Fruit fly (Drosophila melanogaster) whole organism, embryonic: ENCODE measurements around the gene CG15414.

Experiments
- Atf3 ChIP-seq: fragments of 200-800 bp; sonication (Bioruptor generic); optimal IDR thresholded peaks from 3 replicates; lab custom pipeline; 2016; ENCODE audit warnings: missing biosample characterization, missing genetic modification characterization
- CG10321 ChIP-seq: fragments of 200-800 bp; sonication (Bioruptor generic); IDR thresholded peaks from 2 replicates; pipeline ENCODE4 v1.3.6; 2022; ENCODE audit warnings: missing biosample characterization, missing genetic modification characterization
- CG10654 ChIP-seq: fragments of 200-800 bp; sonication (Bioruptor generic); optimal IDR thresholded peaks from 2 replicates; lab custom pipeline; 2016; ENCODE audit warnings: missing biosample characterization, missing genetic modification characterization
- CG10959 ChIP-seq: fragments of 200-800 bp; sonication (Bioruptor generic); IDR thresholded peaks from 2 replicates; pipeline ENCODE4 v1.3.6; 2022; ENCODE audit warnings: missing biosample characterization, missing genetic modification characterization
- CG11085 ChIP-seq: fragments of 200-800 bp; sonication (Bioruptor generic); IDR thresholded peaks from 2 replicates; pipeline ENCODE4 v1.3.6; 2022; ENCODE audit warnings: missing biosample characterization, missing genetic modification characterization
- CG11247 ChIP-seq: fragments of 200-800 bp; sonication (Bioruptor generic); IDR thresholded peaks from 2 replicates; pipeline ENCODE4 v1.3.6; 2022; ENCODE audit warnings: missing biosample characterization, missing genetic modification characterization
- CG11456 ChIP-seq: fragments of 200-800 bp; sonication (Bioruptor generic); IDR thresholded peaks from 3 replicates; pipeline ENCODE4 v1.3.6; 2022; ENCODE audit warnings: missing biosample characterization, missing genetic modification characterization
- CG13287 ChIP-seq: fragments of 200-800 bp; sonication (Bioruptor generic); IDR thresholded peaks from 2 replicates; pipeline ENCODE4 v1.3.6; 2022; ENCODE audit warnings: missing biosample characterization, missing genetic modification characterization; ENCODE audit not compliant: partially characterized antibody
- CG13624 ChIP-seq: fragments of 200-800 bp; sonication (Bioruptor generic); optimal IDR thresholded peaks from 2 replicates; lab custom pipeline; 2016; ENCODE audit warnings: missing biosample characterization, missing genetic modification characterization
- CG1647 ChIP-seq: fragments of 200-800 bp; sonication (Bioruptor generic); optimal IDR thresholded peaks from 3 replicates; lab custom pipeline; 2016; ENCODE audit warnings: missing biosample characterization, missing genetic modification characterization
- CG18599 ChIP-seq: fragments of 200-800 bp; sonication (Bioruptor generic); optimal IDR thresholded peaks from 3 replicates; lab custom pipeline; 2017; ENCODE audit warnings: missing biosample characterization, missing genetic modification characterization, mild to moderate bottlenecking, moderate library complexity, missing genetic modification reagents
- CG2120 ChIP-seq: fragments of 200-800 bp; sonication (Bioruptor generic); optimal IDR thresholded peaks from 3 replicates; lab custom pipeline; 2016; ENCODE audit warnings: missing biosample characterization, missing genetic modification characterization
- CG3407 ChIP-seq: fragments of 200-800 bp; sonication (Bioruptor generic); optimal IDR thresholded peaks from 2 replicates; lab custom pipeline; 2018; ENCODE audit warnings: missing biosample characterization, mild to moderate bottlenecking, missing genetic modification characterization
- CG34224 ChIP-seq: fragments of 200-800 bp; sonication (Bioruptor generic); IDR thresholded peaks from 3 replicates; pipeline ENCODE4 v1.3.6; 2022; ENCODE audit warnings: missing biosample characterization, missing genetic modification characterization; ENCODE audit not compliant: partially characterized antibody
- CG34376 ChIP-seq: fragments of 200-800 bp; sonication (Bioruptor generic); optimal IDR thresholded peaks from 2 replicates; lab custom pipeline; 2018; ENCODE audit warnings: missing biosample characterization, mild to moderate bottlenecking, missing genetic modification characterization
- CG43689 ChIP-seq: fragments of 200-800 bp; sonication (Bioruptor generic); IDR thresholded peaks from 2 replicates; pipeline ENCODE4 v1.3.6; 2022; ENCODE audit warnings: missing biosample characterization, missing genetic modification characterization
- CG5180 ChIP-seq: fragments of 200-800 bp; sonication (Bioruptor generic); optimal IDR thresholded peaks from 3 replicates; lab custom pipeline; 2017; ENCODE audit warnings: missing biosample characterization, missing genetic modification characterization, mild to moderate bottlenecking, moderate library complexity, missing genetic modification reagents
- CG6689 ChIP-seq: fragments of 200-800 bp; sonication (Bioruptor generic); IDR thresholded peaks from 2 replicates; pipeline ENCODE4 v1.3.6; 2022; ENCODE audit warnings: missing biosample characterization, missing genetic modification characterization
- CG6765 ChIP-seq: fragments of 200-800 bp; sonication (Bioruptor generic); optimal IDR thresholded peaks from 3 replicates; lab custom pipeline; 2017; ENCODE audit warnings: missing biosample characterization, mild to moderate bottlenecking, missing genetic modification characterization
- CG7745 ChIP-seq: fragments of 200-800 bp; sonication (Bioruptor generic); optimal IDR thresholded peaks from 2 replicates; lab custom pipeline; 2018; ENCODE audit warnings: missing biosample characterization, mild to moderate bottlenecking, missing genetic modification characterization, moderate library complexity
- CG8290 ChIP-seq, 3 experiments: fragments of 200-800 bp; sonication (Bioruptor generic); optimal IDR thresholded peaks; 2 replicates each; lab custom pipeline; 2016 to 2019; ENCODE audit warnings: missing biosample characterization in 3 of 3, missing genetic modification characterization in 3 of 3, mild to moderate bottlenecking in 2 of 3, moderate library complexity in 1 of 3
- CTCF ChIP-seq: fragments of 200-800 bp; sonication (Bioruptor generic); optimal IDR thresholded peaks from 2 replicates; lab custom pipeline; 2017; ENCODE audit warnings: missing biosample characterization, mild to moderate bottlenecking, missing genetic modification characterization, moderate library complexity
- CkIIα-i1 ChIP-seq: fragments of 200-800 bp; sonication (Bioruptor generic); IDR thresholded peaks from 2 replicates; pipeline ENCODE4 v1.3.6; 2022; ENCODE audit warnings: missing biosample characterization, missing genetic modification characterization
- CoRest ChIP-seq: fragments of 200-800 bp; sonication (Bioruptor generic); optimal IDR thresholded peaks from 3 replicates; lab custom pipeline; 2018; ENCODE audit warnings: missing biosample characterization, mild to moderate bottlenecking, missing genetic modification characterization, moderate library complexity
- HLH54F ChIP-seq: fragments of 200-800 bp; sonication (Bioruptor generic); optimal IDR thresholded peaks from 3 replicates; lab custom pipeline; 2016; ENCODE audit warnings: missing biosample characterization, missing genetic modification characterization
- Hand ChIP-seq: fragments of 200-800 bp; sonication (Bioruptor generic); optimal IDR thresholded peaks from 2 replicates; lab custom pipeline; 2017; ENCODE audit warnings: mild to moderate bottlenecking, missing biosample characterization, missing genetic modification reagents, missing genetic modification characterization
- Hr3 ChIP-seq: fragments of 200-800 bp; sonication (Bioruptor generic); optimal IDR thresholded peaks from 3 replicates; lab custom pipeline; 2016; ENCODE audit warnings: missing biosample characterization, missing genetic modification characterization
- Max ChIP-seq: fragments of 200-800 bp; sonication (Bioruptor generic); optimal IDR thresholded peaks from 2 replicates; lab custom pipeline; 2016; ENCODE audit warnings: missing biosample characterization, mild to moderate bottlenecking, missing genetic modification characterization
- Nf-YB ChIP-seq: fragments of 200-800 bp; sonication (Bioruptor generic); optimal IDR thresholded peaks from 3 replicates; lab custom pipeline; 2019; ENCODE audit warnings: missing biosample characterization, mild to moderate bottlenecking, missing genetic modification characterization, moderate library complexity
- Oli ChIP-seq: fragments of 200-800 bp; sonication (Bioruptor generic); optimal IDR thresholded peaks from 2 replicates; lab custom pipeline; 2018; ENCODE audit warnings: missing biosample characterization, mild to moderate bottlenecking, missing genetic modification characterization, moderate library complexity
- Six4 ChIP-seq: fragments of 200-800 bp; sonication (Bioruptor generic); optimal IDR thresholded peaks from 2 replicates; lab custom pipeline; 2016; ENCODE audit warnings: missing biosample characterization, missing genetic modification characterization
- Sry-β ChIP-seq: fragments of 200-800 bp; sonication (Bioruptor generic); optimal IDR thresholded peaks from 2 replicates; lab custom pipeline; 2018; ENCODE audit warnings: missing biosample characterization, mild to moderate bottlenecking, missing genetic modification characterization, moderate library complexity
- TFAM ChIP-seq: fragments of 200-800 bp; sonication (Bioruptor generic); optimal IDR thresholded peaks from 2 replicates; lab custom pipeline; 2017; ENCODE audit warnings: missing biosample characterization, missing genetic modification characterization, inconsistent platforms
- Tbp ChIP-seq: fragments of >200 bp; optimal IDR thresholded peaks from 2 replicates; lab custom pipeline; 2018; ENCODE audit warnings: missing biosample characterization, missing genetic modification characterization
- Usf ChIP-seq: fragments of 200-800 bp; sonication (Bioruptor generic); optimal IDR thresholded peaks from 2 replicates; lab custom pipeline; 2017; ENCODE audit warnings: missing genotype, missing biosample characterization, missing genetic modification characterization
- Xrp1 ChIP-seq: fragments of 200-800 bp; sonication (Bioruptor generic); IDR thresholded peaks from 2 replicates; pipeline ENCODE4 v1.3.6; 2022; ENCODE audit warnings: missing biosample characterization, missing genetic modification characterization
- al ChIP-seq: fragments of 200-800 bp; sonication (Bioruptor generic); IDR thresholded peaks from 2 replicates; pipeline ENCODE4 v1.3.6; 2022; ENCODE audit warnings: missing biosample characterization, missing genetic modification characterization
- ap ChIP-seq: fragments of 200-800 bp; sonication (Bioruptor generic); IDR thresholded peaks from 2 replicates; pipeline ENCODE4 v1.3.6; 2022; ENCODE audit warnings: missing biosample characterization, missing genetic modification characterization
- cato ChIP-seq: fragments of 200-800 bp; sonication (Bioruptor generic); optimal IDR thresholded peaks from 2 replicates; lab custom pipeline; 2016; ENCODE audit warnings: missing biosample characterization, missing genetic modification characterization, borderline replicate concordance
- croc ChIP-seq: fragments of 200-800 bp; sonication (Bioruptor generic); conservative IDR thresholded peaks from 3 replicates; pipeline ENCODE4 v1.3.6; 2022; ENCODE audit warnings: missing biosample characterization, missing genetic modification characterization
- dmrt11E ChIP-seq: fragments of 200-800 bp; sonication (Bioruptor generic); optimal IDR thresholded peaks from 3 replicates; lab custom pipeline; 2018; ENCODE audit warnings: missing biosample characterization, mild to moderate bottlenecking, missing genetic modification characterization, moderate library complexity
- dmrt99B ChIP-seq: fragments of 200-800 bp; sonication (Bioruptor generic); optimal IDR thresholded peaks from 2 replicates; lab custom pipeline; 2018; ENCODE audit warnings: missing biosample characterization, mild to moderate bottlenecking, missing genetic modification characterization, moderate library complexity
- jumu ChIP-seq: fragments of 200-800 bp; sonication (Bioruptor generic); optimal IDR thresholded peaks from 3 replicates; lab custom pipeline; 2016; ENCODE audit warnings: missing biosample characterization, missing genetic modification characterization
- mam ChIP-seq: fragments of 200-800 bp; sonication (Bioruptor generic); optimal IDR thresholded peaks from 3 replicates; lab custom pipeline; 2016; ENCODE audit warnings: missing biosample characterization, missing genetic modification characterization
- pum ChIP-seq: fragments of 200-800 bp; sonication (Bioruptor generic); optimal IDR thresholded peaks from 2 replicates; lab custom pipeline; 2016; ENCODE audit warnings: missing biosample characterization, missing genetic modification characterization
- ssp ChIP-seq: fragments of 200-800 bp; sonication (Bioruptor generic); IDR thresholded peaks from 2 replicates; pipeline ENCODE4 v1.3.6; 2022; ENCODE audit warnings: missing biosample characterization, missing genetic modification characterization
- usp ChIP-seq: fragments of >200 bp; optimal IDR thresholded peaks from 2 replicates; lab custom pipeline; 2017; ENCODE audit warnings: missing biosample characterization, missing genetic modification characterization
- vfl ChIP-seq: fragments of 200-800 bp; sonication (Bioruptor generic); optimal IDR thresholded peaks from 2 replicates; lab custom pipeline; 2016; ENCODE audit warnings: missing biosample characterization, missing genetic modification characterization
- wor ChIP-seq: fragments of 200-800 bp; sonication (Bioruptor generic); IDR thresholded peaks from 2 replicates; pipeline ENCODE4 v1.3.6; 2022; ENCODE audit warnings: missing biosample characterization, missing genetic modification characterization
- z ChIP-seq: fragments of 200-800 bp; sonication (Bioruptor generic); IDR thresholded peaks from 3 replicates; pipeline ENCODE4 v1.3.6; 2022; ENCODE audit warnings: missing biosample characterization, missing genetic modification characterization
- zf30C ChIP-seq: fragments of 200-800 bp; sonication (Bioruptor generic); optimal IDR thresholded peaks from 3 replicates; lab custom pipeline; 2018; ENCODE audit warnings: missing biosample characterization, mild to moderate bottlenecking, missing genetic modification characterization

The CG15414 gene

DNA sequence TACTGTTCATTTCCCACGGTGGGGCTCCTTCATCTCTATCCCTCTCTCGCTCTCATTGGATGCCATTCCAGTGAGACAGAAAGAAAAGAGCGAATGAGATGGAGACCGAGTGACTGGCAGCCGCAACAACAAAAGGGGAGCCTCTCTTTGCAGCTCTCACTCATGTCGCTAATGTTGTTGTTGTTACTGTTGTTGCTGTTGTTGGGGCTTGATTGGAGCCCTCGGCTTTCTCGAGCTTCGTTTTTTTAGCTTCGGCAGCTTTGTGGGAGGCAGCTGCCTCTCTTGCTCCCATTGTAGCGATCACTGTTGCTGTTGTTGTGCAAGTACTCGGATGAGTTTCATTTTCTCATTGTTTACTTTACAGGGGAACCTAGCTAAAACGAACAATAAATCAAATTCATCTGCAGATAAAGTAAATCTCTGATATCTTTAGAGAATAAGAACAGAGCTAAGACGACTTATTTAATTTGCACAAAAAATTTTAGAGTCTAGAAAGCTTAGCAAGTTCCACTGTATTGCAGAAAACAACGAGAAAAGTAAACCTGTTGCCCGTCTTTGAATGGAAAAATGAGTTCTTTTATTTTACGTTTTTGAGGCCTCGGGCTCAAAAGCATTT is 43.5 kb upstream of the CG15414 start (continued):
- TF ChIP-seq Nf-YB = peak; percentile 92
- peak; percentile 4 for TF ChIP-seq cato
- peak; percentile 44 for TF ChIP-seq CG2120
- peak; percentile 77 for TF ChIP-seq dmrt99B (tag; lab: Kevin White, UChicago)
- TF ChIP-seq CG13624 = peak; percentile 33
- no peak for TF ChIP-seq CG1647 (GFP tag; lab: Kevin White, UChicago)
- TF ChIP-seq dmrt11E (tag; lab: Kevin White, UChicago) = peak; percentile 23
- TF ChIP-seq CG34224 (GFP tag; lab: Robert Waterston, UW) = no peak
- peak; percentile 39 for TF ChIP-seq CoRest
- TF ChIP-seq CTCF (GFP tag; lab: Kevin White, UChicago) = no peak
- TF ChIP-seq CG18599 (GFP tag; lab: Kevin White, UChicago) = peak; percentile 2
- TF ChIP-seq CG11247 (GFP tag; lab: Robert Waterston, UW) = no peak
- peak; percentile 34 for TF ChIP-seq CG10654 (GFP tag; lab: Kevin White, UChicago)
- peak; percentile 91 for TF ChIP-seq z (GFP tag; lab: Robert Waterston, UW)
- TF ChIP-seq CkIIα-i1 (GFP tag; lab: Robert Waterston, UW) = no peak
- TF ChIP-seq croc (GFP tag; lab: Robert Waterston, UW) = peak; percentile 45; the same call in 1 of the 3 replicates
- TF ChIP-seq mam (GFP tag; lab: Kevin White, UChicago) = peak; percentile 46
- TF ChIP-seq CG8290 (GFP tag; optimal IDR thresholded peaks at IDR 0.05; lab: Kevin White, UChicago) = no peak
- no peak for TF ChIP-seq CG8290 (tag; optimal IDR thresholded peaks at IDR 0.05; lab: Kevin White, UChicago)
- peak; percentile 46 for TF ChIP-seq CG6689 (GFP tag; lab: Robert Waterston, UW)
- peak; percentile 46 for TF ChIP-seq HLH54F (GFP tag; lab: Kevin White, UChicago)
- TF ChIP-seq Oli (tag; lab: Kevin White, UChicago) = peak; percentile 61
- no peak for TF ChIP-seq zf30C
- TF ChIP-seq CG6765 (GFP tag; lab: Kevin White, UChicago) = no peak
- TF ChIP-seq Tbp (GFP tag; lab: Kevin White, UChicago) = no peak
- peak; percentile 32 for TF ChIP-seq pum
- TF ChIP-seq wor (GFP tag; lab: Robert Waterston, UW) = 0 out of 2 replicates have a peak, but pooled peaks have one; percentile 26
- peak; percentile 11; the same call in 1 of the 3 replicates for TF ChIP-seq CG11456 (GFP tag; lab: Robert Waterston, UW)
- TF ChIP-seq Six4 (GFP tag; lab: Kevin White, UChicago) = peak; percentile 45
- no peak for TF ChIP-seq CG13287 (GFP tag; lab: Robert Waterston, UW)
- no peak for TF ChIP-seq CG7745 (tag; lab: Kevin White, UChicago)
- TF ChIP-seq ssp = 0 out of 2 replicates have a peak, but pooled peaks have one; percentile 6
- peak; percentile 74 for TF ChIP-seq Xrp1 (GFP tag; lab: Robert Waterston, UW)
- TF ChIP-seq Max (GFP tag; lab: Kevin White, UChicago) = no peak
- no peak for TF ChIP-seq CG5180
- TF ChIP-seq CG43689 = no peak
- no peak for TF ChIP-seq CG11085
- no peak for TF ChIP-seq al
- no peak for TF ChIP-seq CG34376
- peak; percentile 38; the same call in 1 of the 2 replicates for TF ChIP-seq ap (GFP tag; lab: Robert Waterston, UW)
- no peak for TF ChIP-seq Hand (GFP tag; lab: Kevin White, UChicago)
- TF ChIP-seq Sry-β = no peak
- TF ChIP-seq Atf3 = no peak
- TF ChIP-seq vfl (GFP tag; lab: Kevin White, UChicago) = no peak
- TF ChIP-seq Usf (GFP tag; lab: Kevin White, UChicago) = no peak
- peak; percentile 23 for TF ChIP-seq jumu
- no peak for TF ChIP-seq CG10321
- peak; percentile 16 for TF ChIP-seq Hr3 (GFP tag; lab: Kevin White, UChicago)
- TF ChIP-seq CG3407 = peak; percentile 7
- TF ChIP-seq TFAM (GFP tag; lab: Kevin White, UChicago) = no peak
- TF ChIP-seq CG10959 (GFP tag; lab: Robert Waterston, UW) = no peak
- TF ChIP-seq usp (GFP tag; lab: Kevin White, UChicago) = no peak
